Fruit fly (Drosophila melanogaster) whole organism, embryonic: ENCODE measurements around the gene beta4GalNAcTB.

Experiments
- Antp ChIP-seq: fragments of 200-800 bp; sonication (Bioruptor generic); optimal IDR thresholded peaks from 3 replicates; lab custom pipeline; 2016; ENCODE audit warnings: missing biosample characterization, missing genetic modification characterization
- Atf-2 ChIP-seq: fragments of 200-800 bp; sonication (Bioruptor generic); optimal IDR thresholded peaks from 2 replicates; lab custom pipeline; 2016; ENCODE audit warnings: missing biosample characterization, missing genetic modification characterization
- BtbVII ChIP-seq: fragments of 200-800 bp; sonication (Bioruptor generic); optimal IDR thresholded peaks from 3 replicates; lab custom pipeline; 2017; ENCODE audit warnings: missing biosample characterization, mild to moderate bottlenecking, missing genetic modification characterization
- CG1024 ChIP-seq: fragments of 200-800 bp; sonication (Bioruptor generic); IDR thresholded peaks from 2 replicates; pipeline ENCODE4 v1.3.6; 2022; ENCODE audit warnings: missing biosample characterization, missing genetic modification characterization
- CG10462 ChIP-seq: fragments of 200-800 bp; sonication (Bioruptor generic); optimal IDR thresholded peaks from 2 replicates; lab custom pipeline; 2016; ENCODE audit warnings: missing biosample characterization, missing genetic modification characterization
- CG11247 ChIP-seq: fragments of 200-800 bp; sonication (Bioruptor generic); IDR thresholded peaks from 2 replicates; pipeline ENCODE4 v1.3.6; 2022; ENCODE audit warnings: missing biosample characterization, missing genetic modification characterization
- CG11398 ChIP-seq: fragments of 200-800 bp; sonication (Bioruptor generic); optimal IDR thresholded peaks from 2 replicates; lab custom pipeline; 2016; ENCODE audit warnings: missing biosample characterization, missing genetic modification characterization
- CG12219 ChIP-seq: fragments of 200-800 bp; sonication (Bioruptor generic); optimal IDR thresholded peaks from 3 replicates; lab custom pipeline; 2018; ENCODE audit warnings: missing biosample characterization, mild to moderate bottlenecking, missing genetic modification characterization
- CG12744 ChIP-seq: fragments of 200-800 bp; sonication (Bioruptor generic); optimal IDR thresholded peaks from 2 replicates; lab custom pipeline; 2016; ENCODE audit warnings: missing biosample characterization, missing genetic modification characterization
- CG13287 ChIP-seq: fragments of 200-800 bp; sonication (Bioruptor generic); IDR thresholded peaks from 2 replicates; pipeline ENCODE4 v1.3.6; 2022; ENCODE audit warnings: missing biosample characterization, missing genetic modification characterization; ENCODE audit not compliant: partially characterized antibody
- CG14710 ChIP-seq: fragments of 200-800 bp; sonication (Bioruptor generic); optimal IDR thresholded peaks from 3 replicates; lab custom pipeline; 2019; ENCODE audit warnings: missing biosample characterization, mild to moderate bottlenecking, missing genetic modification characterization, moderate library complexity
- CG16813 ChIP-seq: fragments of 200-800 bp; sonication (Bioruptor generic); IDR thresholded peaks from 3 replicates; pipeline ENCODE4 v1.3.6; 2022; ENCODE audit warnings: missing biosample characterization, missing genetic modification characterization; ENCODE audit not compliant: partially characterized antibody
- CG17186 ChIP-seq: fragments of 200-800 bp; sonication (Bioruptor generic); optimal IDR thresholded peaks from 3 replicates; lab custom pipeline; 2017; ENCODE audit warnings: missing biosample characterization, missing genetic modification reagents, missing genetic modification characterization
- CG17359 ChIP-seq: fragments of 200-800 bp; sonication (Bioruptor generic); optimal IDR thresholded peaks from 3 replicates; lab custom pipeline; 2018; ENCODE audit warnings: missing biosample characterization, mild to moderate bottlenecking, missing genetic modification characterization, moderate library complexity
- CG18764 ChIP-seq: fragments of 200-800 bp; sonication (Bioruptor generic); optimal IDR thresholded peaks from 3 replicates; lab custom pipeline; 2016; ENCODE audit warnings: missing biosample characterization, missing genetic modification characterization
- CG30020 ChIP-seq: fragments of 200-800 bp; optimal IDR thresholded peaks from 2 replicates; lab custom pipeline; 2019; ENCODE audit warnings: missing biosample characterization, mild to moderate bottlenecking, missing genetic modification characterization, moderate library complexity
- CG31441 ChIP-seq: fragments of 200-800 bp; sonication (Bioruptor generic); IDR thresholded peaks from 2 replicates; pipeline ENCODE4 v1.3.6; 2022; ENCODE audit warnings: missing biosample characterization, missing genetic modification characterization
- CG3281 ChIP-seq: fragments of 200-800 bp; sonication (Bioruptor generic); optimal IDR thresholded peaks from 3 replicates; lab custom pipeline; 2017; ENCODE audit warnings: missing biosample characterization, mild to moderate bottlenecking, missing genetic modification characterization
- CG3407 ChIP-seq: fragments of 200-800 bp; sonication (Bioruptor generic); optimal IDR thresholded peaks from 2 replicates; lab custom pipeline; 2018; ENCODE audit warnings: missing biosample characterization, mild to moderate bottlenecking, missing genetic modification characterization
- CG34422 ChIP-seq: fragments of 200-800 bp; sonication (Bioruptor generic); IDR thresholded peaks from 3 replicates; pipeline ENCODE4 v1.3.6; 2022; ENCODE audit warnings: missing biosample characterization, missing genetic modification characterization
- CG4617 ChIP-seq: fragments of 200-800 bp; sonication (Bioruptor generic); optimal IDR thresholded peaks from 3 replicates; lab custom pipeline; 2016; ENCODE audit warnings: missing biosample characterization, missing genetic modification characterization, borderline replicate concordance
- CG7372 ChIP-seq: fragments of 200-800 bp; sonication (Bioruptor generic); IDR thresholded peaks from 2 replicates; pipeline ENCODE4 v1.3.6; 2022; ENCODE audit warnings: missing biosample characterization, missing genetic modification characterization
- CG9727 ChIP-seq: fragments of 200-800 bp; sonication (Bioruptor generic); optimal IDR thresholded peaks from 3 replicates; lab custom pipeline; 2017; ENCODE audit warnings: missing biosample characterization, mild to moderate bottlenecking, missing genetic modification characterization
- CG9797 ChIP-seq: fragments of 200-800 bp; sonication (Bioruptor generic); optimal IDR thresholded peaks from 3 replicates; lab custom pipeline; 2018; ENCODE audit warnings: missing biosample characterization, mild to moderate bottlenecking, missing genetic modification characterization
- CoRest ChIP-seq: fragments of 200-800 bp; sonication (Bioruptor generic); optimal IDR thresholded peaks from 3 replicates; lab custom pipeline; 2018; ENCODE audit warnings: missing biosample characterization, mild to moderate bottlenecking, missing genetic modification characterization, moderate library complexity
- Dek ChIP-seq: fragments of 200-800 bp; sonication (Bioruptor generic); optimal IDR thresholded peaks from 3 replicates; lab custom pipeline; 2019; ENCODE audit warnings: missing biosample characterization, mild to moderate bottlenecking, missing genetic modification characterization, moderate library complexity
- HLH54F ChIP-seq: fragments of 200-800 bp; sonication (Bioruptor generic); optimal IDR thresholded peaks from 3 replicates; lab custom pipeline; 2016; ENCODE audit warnings: missing biosample characterization, missing genetic modification characterization
- Lhr ChIP-seq: fragments of 200-800 bp; sonication (Bioruptor generic); optimal IDR thresholded peaks from 3 replicates; lab custom pipeline; 2017; ENCODE audit warnings: mild to moderate bottlenecking, missing biosample characterization, missing genetic modification reagents, missing genetic modification characterization
- Max ChIP-seq: fragments of 200-800 bp; sonication (Bioruptor generic); optimal IDR thresholded peaks from 2 replicates; lab custom pipeline; 2016; ENCODE audit warnings: missing biosample characterization, mild to moderate bottlenecking, missing genetic modification characterization
- Ptx1 ChIP-seq: fragments of 200-800 bp; sonication (Bioruptor generic); IDR thresholded peaks from 2 replicates; pipeline ENCODE4 v1.3.6; 2022; ENCODE audit warnings: missing biosample characterization, missing genetic modification characterization
- Ssrp ChIP-seq: fragments of 200-800 bp; sonication (Bioruptor generic); optimal IDR thresholded peaks from 2 replicates; lab custom pipeline; 2018; ENCODE audit warnings: missing biosample characterization, mild to moderate bottlenecking, missing genetic modification characterization, moderate library complexity
- Usf ChIP-seq: fragments of 200-800 bp; sonication (Bioruptor generic); optimal IDR thresholded peaks from 2 replicates; lab custom pipeline; 2017; ENCODE audit warnings: missing genotype, missing biosample characterization, missing genetic modification characterization
- ato ChIP-seq: fragments of 200-800 bp; sonication (Bioruptor generic); IDR thresholded peaks from 2 replicates; pipeline ENCODE4 v1.3.6; 2022; ENCODE audit warnings: missing biosample characterization, missing genetic modification characterization; ENCODE audit not compliant: partially characterized antibody
- chif ChIP-seq, 2 experiments: fragments of 200-800 bp; sonication (Bioruptor generic); optimal IDR thresholded peaks; 3 replicates each; lab custom pipeline; 2016; ENCODE audit warnings: missing biosample characterization in 2 of 2, missing genetic modification characterization in 2 of 2
- fru ChIP-seq: fragments of >200 bp; optimal IDR thresholded peaks from 2 replicates; lab custom pipeline; 2017
- hbn ChIP-seq: fragments of 200-800 bp; sonication (Bioruptor generic); IDR thresholded peaks from 2 replicates; pipeline ENCODE4 v1.3.6; 2022; ENCODE audit warnings: missing biosample characterization, missing genetic modification characterization; ENCODE audit not compliant: partially characterized antibody
- her ChIP-seq: fragments of 200-800 bp; sonication (Bioruptor generic); optimal IDR thresholded peaks from 2 replicates; lab custom pipeline; 2016; ENCODE audit warnings: missing biosample characterization, missing genetic modification characterization
- nerfin-1 ChIP-seq: fragments of 200-800 bp; sonication (Bioruptor generic); optimal IDR thresholded peaks from 3 replicates; lab custom pipeline; 2019; ENCODE audit warnings: missing biosample characterization, mild to moderate bottlenecking, missing genetic modification characterization, moderate library complexity
- nmo ChIP-seq: fragments of 200-800 bp; sonication (Bioruptor generic); optimal IDR thresholded peaks from 2 replicates; lab custom pipeline; 2018; ENCODE audit warnings: missing biosample characterization, mild to moderate bottlenecking, missing genetic modification characterization, moderate library complexity
- pnt ChIP-seq: fragments of 200-800 bp; sonication (Bioruptor generic); optimal IDR thresholded peaks from 3 replicates; lab custom pipeline; 2016; ENCODE audit warnings: missing biosample characterization, missing genetic modification characterization
- scrt ChIP-seq: fragments of 200-800 bp; sonication (Bioruptor generic); optimal IDR thresholded peaks from 2 replicates; lab custom pipeline; 2018; ENCODE audit warnings: missing biosample characterization, mild to moderate bottlenecking, missing genetic modification characterization, moderate library complexity
- sd ChIP-seq: fragments of 200-800 bp; sonication (Bioruptor generic); optimal IDR thresholded peaks from 3 replicates; lab custom pipeline; 2018; ENCODE audit warnings: missing biosample characterization, mild to moderate bottlenecking, missing genetic modification characterization, moderate library complexity
- sens ChIP-seq: fragments of 200-800 bp; sonication (Bioruptor generic); peaks from one replicate; lab custom pipeline; 2016; ENCODE audit warnings: missing biosample characterization, missing genetic modification characterization
- seq ChIP-seq: fragments of 200-800 bp; sonication (Bioruptor generic); IDR thresholded peaks from 2 replicates; pipeline ENCODE4 v1.3.6; 2022; ENCODE audit warnings: missing biosample characterization, missing genetic modification characterization
- stc ChIP-seq: fragments of 200-800 bp; sonication (Bioruptor generic); IDR thresholded peaks from 2 replicates; pipeline ENCODE4 v1.3.6; 2022; ENCODE audit warnings: missing biosample characterization, missing genetic modification characterization
- stwl ChIP-seq: fragments of 200-800 bp; sonication (Bioruptor generic); optimal IDR thresholded peaks from 3 replicates; lab custom pipeline; 2018; ENCODE audit warnings: missing biosample characterization, mild to moderate bottlenecking, missing genetic modification characterization, moderate library complexity
- tap ChIP-seq: fragments of 200-800 bp; optimal IDR thresholded peaks from 3 replicates; lab custom pipeline; 2019; ENCODE audit warnings: missing biosample characterization, mild to moderate bottlenecking, missing genetic modification characterization, moderate library complexity
- tin ChIP-seq: fragments of 200-800 bp; sonication (Bioruptor generic); optimal IDR thresholded peaks from 3 replicates; lab custom pipeline; 2016; ENCODE audit warnings: missing biosample characterization, missing genetic modification characterization
- unpg ChIP-seq: fragments of 200-800 bp; sonication (Bioruptor generic); optimal IDR thresholded peaks from 3 replicates; lab custom pipeline; 2018; ENCODE audit warnings: missing biosample characterization, mild to moderate bottlenecking, missing genetic modification characterization, moderate library complexity
- z ChIP-seq: fragments of 200-800 bp; sonication (Bioruptor generic); IDR thresholded peaks from 3 replicates; pipeline ENCODE4 v1.3.6; 2022; ENCODE audit warnings: missing biosample characterization, missing genetic modification characterization

beta4GalNAcTB gene

DNA sequence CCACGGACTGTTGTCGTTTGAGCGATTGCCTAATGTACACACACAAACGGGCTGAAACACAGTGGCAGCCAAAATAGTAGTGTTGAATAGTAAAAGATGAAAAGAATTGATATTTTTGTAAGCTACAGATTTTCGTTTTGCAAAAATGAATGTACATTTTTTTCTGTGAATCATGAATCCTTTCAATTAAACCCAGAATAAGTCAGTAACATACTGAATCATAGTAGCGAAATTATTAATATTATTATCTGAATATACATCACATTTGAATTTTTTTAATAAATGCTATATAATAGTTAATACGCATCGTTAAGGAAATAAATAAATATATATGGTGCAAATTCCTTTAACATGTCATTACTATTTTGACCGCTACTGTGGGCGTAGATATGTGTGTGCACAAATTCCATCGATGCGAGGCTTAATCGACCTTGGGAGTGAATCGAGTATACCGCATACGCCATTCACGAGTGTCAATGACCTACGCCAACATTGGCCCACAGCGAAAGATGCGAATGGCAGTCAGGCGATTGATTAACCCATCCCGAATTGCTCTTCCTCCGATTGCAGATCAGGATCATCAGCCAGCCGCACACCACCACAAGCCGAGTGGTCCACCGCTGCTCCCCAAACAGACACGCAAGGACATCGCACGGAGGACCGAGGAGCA lies 6.9 kb upstream of the beta4GalNAcTB start (continued):
- no peak for TF ChIP-seq Lhr
- peak; percentile 57 for TF ChIP-seq stc (GFP tag; lab: Robert Waterston, UW)
- no peak for TF ChIP-seq Antp (GFP tag; lab: Kevin White, UChicago)
- no peak for TF ChIP-seq stwl
- TF ChIP-seq CG7372 (GFP tag; lab: Robert Waterston, UW) = 0 out of 2 replicates have a peak, but pooled peaks have one; percentile 34
- TF ChIP-seq Atf-2 (GFP tag; lab: Kevin White, UChicago) = no peak
- TF ChIP-seq Usf (GFP tag; lab: Kevin White, UChicago) = no peak
- TF ChIP-seq CG31441 (GFP tag; lab: Robert Waterston, UW) = no peak; the same call in 1 of the 2 replicates
- peak; percentile 78 for TF ChIP-seq nmo (GFP tag; lab: Kevin White, UChicago)
- peak; percentile 51 for TF ChIP-seq CG10462 (GFP tag; lab: Kevin White, UChicago)
- peak; percentile 74 for TF ChIP-seq CG17359 (tag; lab: Kevin White, UChicago)
- no peak for TF ChIP-seq CG1024 (GFP tag; lab: Robert Waterston, UW)
- TF ChIP-seq CG30020 (tag; lab: Kevin White, UChicago) = no peak
- peak; percentile 48 for TF ChIP-seq scrt
- TF ChIP-seq hbn (GFP tag; lab: Robert Waterston, UW) = no peak
- no peak for TF ChIP-seq CG16813
- peak; percentile 61 for TF ChIP-seq nerfin-1 (tag; lab: Kevin White, UChicago)
- TF ChIP-seq ato (GFP tag; lab: Robert Waterston, UW) = no peak
- peak; percentile 40 for TF ChIP-seq CG14710
- peak; percentile 22 for TF ChIP-seq Max (GFP tag; lab: Kevin White, UChicago)
- TF ChIP-seq unpg = peak; percentile 72
- no peak for TF ChIP-seq sd (tag; lab: Kevin White, UChicago)
- TF ChIP-seq CG12219 (GFP tag; lab: Kevin White, UChicago) = peak; percentile 46
- peak; percentile 64 for TF ChIP-seq BtbVII
- TF ChIP-seq fru (lab: Kevin White, UChicago) = no peak
- TF ChIP-seq CG18764 = peak; percentile 69
- TF ChIP-seq z (GFP tag; lab: Robert Waterston, UW) = no peak
- peak; percentile 70 for TF ChIP-seq Ptx1 (GFP tag; lab: Robert Waterston, UW)
- TF ChIP-seq CG13287 (GFP tag; lab: Robert Waterston, UW) = no peak
- peak; percentile 28 for TF ChIP-seq her (GFP tag; lab: Kevin White, UChicago)
- TF ChIP-seq CG11398 = no peak
- peak; percentile 83 for TF ChIP-seq CG3281 (GFP tag; lab: Kevin White, UChicago)
- peak in 1 of 2 experiments; percentile 7 for TF ChIP-seq chif (GFP tag; optimal IDR thresholded peaks at IDR 0.05; lab: Kevin White, UChicago)
- TF ChIP-seq CG9727 (GFP tag; lab: Kevin White, UChicago) = peak; percentile 75
- no peak for TF ChIP-seq CG3407
- TF ChIP-seq CG34422 (GFP tag; lab: Robert Waterston, UW) = no peak; the same call in 2 of the 3 replicates
- TF ChIP-seq CG12744 (GFP tag; lab: Kevin White, UChicago) = no peak
- peak; percentile 68 for TF ChIP-seq seq (GFP tag; lab: Robert Waterston, UW)
- TF ChIP-seq Dek (tag; lab: Kevin White, UChicago) = no peak
- TF ChIP-seq tin (GFP tag; lab: Kevin White, UChicago) = peak; percentile 43
- peak; percentile 78 for TF ChIP-seq sens (GFP tag; lab: Kevin White, UChicago)
- TF ChIP-seq CG11247 (GFP tag; lab: Robert Waterston, UW) = no peak
- TF ChIP-seq CG4617 (GFP tag; lab: Kevin White, UChicago) = no peak
- no peak for TF ChIP-seq HLH54F (GFP tag; lab: Kevin White, UChicago)
- no peak for TF ChIP-seq CG9797
- no peak for TF ChIP-seq CG17186
- peak; percentile 10 for TF ChIP-seq pnt (GFP tag; lab: Kevin White, UChicago)
- TF ChIP-seq CoRest (tag; lab: Kevin White, UChicago) = no peak
- peak; percentile 56 for TF ChIP-seq Ssrp (tag; lab: Kevin White, UChicago)
- TF ChIP-seq tap (tag; lab: Kevin White, UChicago) = peak; percentile 71
